Worm (Caenorhabditis elegans) whole organism, mixed stage, embryonic: ENCODE data around the gene D1079.1.

Experiments used
- bed-3 ChIP-seq: fragments of 200-800 bp; sonication (Bioruptor generic); optimal IDR thresholded peaks from 3 replicates; lab custom pipeline; 2018; ENCODE audit warnings: mild to moderate bottlenecking, missing genetic modification characterization, moderate library complexity, missing compliant biosample characterization
- blmp-1 ChIP-seq: fragments of 150-350 bp; optimal IDR thresholded peaks from 2 replicates; lab custom pipeline; 2014; ENCODE audit warnings: missing biosample characterization, missing genetic modification characterization
- ces-1 ChIP-seq: fragments of 150-350 bp; optimal IDR thresholded peaks from 2 replicates; lab custom pipeline; 2014; ENCODE audit warnings: missing biosample characterization, missing genetic modification reagents, missing genetic modification characterization
- elt-1 ChIP-seq: sonication (generic microtip); optimal IDR thresholded peaks from 2 replicates; lab custom pipeline; 2017; ENCODE audit warnings: missing genetic modification characterization, mild to moderate bottlenecking, missing compliant biosample characterization, antibody characterized with exemption, moderate library complexity, borderline replicate concordance; ENCODE audit not compliant: insufficient read depth
- flh-1 ChIP-seq: fragments of 200-800 bp; sonication (Bioruptor generic); optimal IDR thresholded peaks from 2 replicates; lab custom pipeline; 2018; ENCODE audit warnings: mild to moderate bottlenecking, missing genetic modification characterization, moderate library complexity, missing compliant biosample characterization
- lin-13 ChIP-seq: fragments of 150-350 bp; optimal IDR thresholded peaks from 2 replicates; lab custom pipeline; 2014; ENCODE audit warnings: missing biosample characterization, missing genetic modification characterization
- lsy-2 ChIP-seq: fragments of 150-350 bp; optimal IDR thresholded peaks from 2 replicates; lab custom pipeline; 2014; ENCODE audit warnings: missing biosample characterization, missing genetic modification characterization
- mls-2 ChIP-seq: sonication (generic microtip); optimal IDR thresholded peaks from 2 replicates; lab custom pipeline; 2016; ENCODE audit warnings: mild to moderate bottlenecking, missing genetic modification characterization, moderate library complexity, missing compliant biosample characterization
- nhr-237 ChIP-seq: fragments of 150-350 bp; optimal IDR thresholded peaks from 2 replicates; lab custom pipeline; 2014; ENCODE audit warnings: missing biosample characterization, missing genetic modification characterization
- snpc-4 ChIP-seq: fragments of 150-350 bp; optimal IDR thresholded peaks from 2 replicates; lab custom pipeline; 2014; ENCODE audit warnings: missing biosample characterization, missing genetic modification characterization
- unc-39 ChIP-seq: fragments of 150-350 bp; optimal IDR thresholded peaks from 2 replicates; lab custom pipeline; 2014; ENCODE audit warnings: missing biosample characterization, missing genetic modification characterization
- unc-62 ChIP-seq: fragments of 150-350 bp; optimal IDR thresholded peaks from 2 replicates; lab custom pipeline; 2014; ENCODE audit warnings: missing biosample characterization, missing genetic modification reagents, missing genetic modification characterization

DNA sequence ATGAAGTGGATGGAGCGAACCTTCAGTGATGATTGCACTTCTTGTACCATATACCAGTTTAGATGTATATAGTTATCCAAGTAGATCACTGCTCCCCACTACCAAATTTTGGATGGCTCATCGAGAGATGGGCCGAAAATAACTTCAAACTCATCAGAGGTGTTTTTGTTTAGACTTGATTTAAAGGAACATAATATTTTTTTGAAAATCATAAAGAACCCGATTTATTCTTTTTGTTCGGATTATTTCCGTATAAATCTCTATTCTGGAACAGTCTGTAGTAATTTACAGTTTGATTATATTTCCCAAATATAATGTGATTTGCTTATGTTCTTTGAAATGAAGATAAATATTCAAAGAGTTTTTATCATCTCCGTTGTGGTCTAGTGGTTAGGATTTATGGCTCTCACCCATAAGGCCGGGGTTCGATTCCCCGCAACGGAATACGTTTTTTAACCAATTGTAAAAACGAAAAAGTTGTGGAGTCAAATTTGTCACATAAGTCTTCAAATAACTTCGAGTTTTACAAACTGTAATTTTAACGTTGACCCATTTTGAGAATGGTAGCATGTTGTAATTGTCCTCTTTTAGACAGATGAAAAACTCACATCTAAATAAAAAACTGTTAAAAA is 7.4 kb downstream of the D1079.1 start:
- TF ChIP-seq bed-3 (GFP tag; lab: Kevin White, UChicago) (no peak), lsy-2 (no peak), flh-1 (GFP tag; lab: Kevin White, UChicago) (no peak), lin-13 (tag; lab: Kevin White, UChicago) (no peak), blmp-1 (tag; lab: Kevin White, UChicago) (no peak), ces-1 (GFP tag; lab: Kevin White, UChicago) (no peak), unc-39 (no peak), snpc-4 (no peak), elt-1 (tag; lab: Kevin White, UChicago) (no peak), mls-2 (no peak), unc-62 (GFP tag; lab: Kevin White, UChicago) (no peak), nhr-237 (tag; lab: Kevin White, UChicago) (no peak)
